Fruit fly (Drosophila melanogaster) whole organism, embryonic: Measurements from ENCODE around the gene FucTC.

Experiments used
- Adf1 ChIP-seq: fragments of 200-800 bp; sonication (Bioruptor generic); IDR thresholded peaks from 2 replicates; pipeline ENCODE4 v1.3.6; 2022; ENCODE audit warnings: missing biosample characterization, missing genetic modification characterization
- Atf6 ChIP-seq: fragments of 200-800 bp; sonication (Bioruptor generic); IDR thresholded peaks from 2 replicates; pipeline ENCODE4 v1.3.6; 2022; ENCODE audit warnings: missing biosample characterization, missing genetic modification characterization
- Awh ChIP-seq: fragments of 200-800 bp; sonication (Bioruptor generic); IDR thresholded peaks from 2 replicates; pipeline ENCODE4, ENCODE4 v1.3.6; 2022; ENCODE audit warnings: missing biosample characterization, missing genetic modification characterization
- B-H1 ChIP-seq: fragments of 200-800 bp; sonication (Bioruptor generic); IDR thresholded peaks from 3 replicates; pipeline ENCODE4 v1.3.6; 2022; ENCODE audit warnings: missing biosample characterization, missing genetic modification characterization
- Bgb ChIP-seq: fragments of 200-800 bp; sonication (Bioruptor generic); IDR thresholded peaks from 2 replicates; pipeline ENCODE4 v1.3.6; 2022; ENCODE audit warnings: missing biosample characterization, missing genetic modification characterization; ENCODE audit not compliant: partially characterized antibody
- CG10209 ChIP-seq: fragments of 200-800 bp; sonication (Bioruptor generic); optimal IDR thresholded peaks from 3 replicates; lab custom pipeline; 2017; ENCODE audit warnings: missing biosample characterization, mild to moderate bottlenecking, missing genetic modification characterization, missing genetic modification reagents
- CG10321 ChIP-seq: fragments of 200-800 bp; sonication (Bioruptor generic); IDR thresholded peaks from 2 replicates; pipeline ENCODE4 v1.3.6; 2022; ENCODE audit warnings: missing biosample characterization, missing genetic modification characterization
- CG14667 ChIP-seq: fragments of 200-800 bp; sonication (Bioruptor generic); IDR thresholded peaks from 2 replicates; pipeline ENCODE4 v1.3.6; 2022; ENCODE audit warnings: missing biosample characterization, missing genetic modification characterization
- CG15514 ChIP-seq: fragments of 200-800 bp; sonication (Bioruptor generic); optimal IDR thresholded peaks from 3 replicates; lab custom pipeline; 2017; ENCODE audit warnings: missing biosample characterization, missing genetic modification characterization, mild to moderate bottlenecking, moderate library complexity, missing genetic modification reagents
- CG1603 ChIP-seq: fragments of 200-800 bp; sonication (Bioruptor generic); optimal IDR thresholded peaks from 2 replicates; lab custom pipeline; 2019; ENCODE audit warnings: missing biosample characterization, mild to moderate bottlenecking, missing genetic modification characterization, moderate library complexity
- CG18764 ChIP-seq: fragments of 200-800 bp; sonication (Bioruptor generic); optimal IDR thresholded peaks from 3 replicates; lab custom pipeline; 2016; ENCODE audit warnings: missing biosample characterization, missing genetic modification characterization
- CG2875 ChIP-seq: fragments of 200-800 bp; sonication (Bioruptor generic); optimal IDR thresholded peaks from 2 replicates; lab custom pipeline; 2017; ENCODE audit warnings: missing biosample characterization, mild to moderate bottlenecking, missing genetic modification characterization, missing genetic modification reagents
- CG3065 ChIP-seq: fragments of 200-800 bp; sonication (Bioruptor generic); optimal IDR thresholded peaks from 2 replicates; lab custom pipeline; 2016; ENCODE audit warnings: missing biosample characterization, missing genetic modification characterization
- CG34422 ChIP-seq: fragments of 200-800 bp; sonication (Bioruptor generic); IDR thresholded peaks from 3 replicates; pipeline ENCODE4 v1.3.6; 2022; ENCODE audit warnings: missing biosample characterization, missing genetic modification characterization
- CG3726 ChIP-seq: fragments of 200-800 bp; sonication (Bioruptor generic); IDR thresholded peaks from 3 replicates; pipeline ENCODE4, ENCODE4 v1.3.6; 2022; ENCODE audit warnings: missing biosample characterization, missing genetic modification characterization
- CG43689 ChIP-seq: fragments of 200-800 bp; sonication (Bioruptor generic); IDR thresholded peaks from 2 replicates; pipeline ENCODE4 v1.3.6; 2022; ENCODE audit warnings: missing biosample characterization, missing genetic modification characterization
- CG6254 ChIP-seq: fragments of 200-800 bp; sonication (Bioruptor generic); optimal IDR thresholded peaks from 3 replicates; lab custom pipeline; 2017; ENCODE audit warnings: mild to moderate bottlenecking, missing biosample characterization, missing genetic modification reagents, missing genetic modification characterization
- CG8290 ChIP-seq, 3 experiments: fragments of 200-800 bp; sonication (Bioruptor generic); optimal IDR thresholded peaks; 2 replicates each; lab custom pipeline; 2016 to 2019; ENCODE audit warnings: missing biosample characterization in 3 of 3, missing genetic modification characterization in 3 of 3, mild to moderate bottlenecking in 2 of 3, moderate library complexity in 1 of 3
- CG8944 ChIP-seq: fragments of 200-800 bp; sonication (Bioruptor generic); optimal IDR thresholded peaks from 3 replicates; lab custom pipeline; 2016; ENCODE audit warnings: missing biosample characterization, missing genetic modification characterization
- CG9727 ChIP-seq: fragments of 200-800 bp; sonication (Bioruptor generic); optimal IDR thresholded peaks from 3 replicates; lab custom pipeline; 2017; ENCODE audit warnings: missing biosample characterization, mild to moderate bottlenecking, missing genetic modification characterization
- CkIIα-i1 ChIP-seq: fragments of 200-800 bp; sonication (Bioruptor generic); IDR thresholded peaks from 2 replicates; pipeline ENCODE4 v1.3.6; 2022; ENCODE audit warnings: missing biosample characterization, missing genetic modification characterization
- D19A ChIP-seq: fragments of 200-800 bp; optimal IDR thresholded peaks from 3 replicates; lab custom pipeline; 2019; ENCODE audit warnings: missing biosample characterization, mild to moderate bottlenecking, missing genetic modification characterization, moderate library complexity
- Dp ChIP-seq: fragments of 200-800 bp; sonication (Bioruptor generic); optimal IDR thresholded peaks from 2 replicates; lab custom pipeline; 2018; ENCODE audit warnings: missing biosample characterization, mild to moderate bottlenecking, missing genetic modification characterization, moderate library complexity
- GATAe ChIP-seq: fragments of 200-800 bp; sonication (Bioruptor generic); conservative IDR thresholded peaks from 2 replicates; pipeline ENCODE4 v1.3.6; 2022; ENCODE audit warnings: missing biosample characterization, missing genetic modification characterization
- HmgD ChIP-seq: fragments of 200-800 bp; sonication (Bioruptor generic); optimal IDR thresholded peaks from 3 replicates; lab custom pipeline; 2016; ENCODE audit warnings: missing biosample characterization, missing genetic modification characterization
- Hr39 ChIP-seq: fragments of >200 bp; optimal IDR thresholded peaks from 2 replicates; lab custom pipeline; 2017
- Kr ChIP-seq: fragments of 200-800 bp; sonication (Bioruptor generic); optimal IDR thresholded peaks from 2 replicates; lab custom pipeline; 2017; ENCODE audit warnings: missing biosample characterization, mild to moderate bottlenecking, missing genetic modification characterization
- NfI ChIP-seq: fragments of 200-800 bp; sonication (Bioruptor generic); optimal IDR thresholded peaks from 3 replicates; lab custom pipeline; 2018; ENCODE audit warnings: missing biosample characterization, mild to moderate bottlenecking, missing genetic modification characterization, moderate library complexity
- Ptx1 ChIP-seq: fragments of 200-800 bp; sonication (Bioruptor generic); IDR thresholded peaks from 2 replicates; pipeline ENCODE4 v1.3.6; 2022; ENCODE audit warnings: missing biosample characterization, missing genetic modification characterization
- Rx ChIP-seq: fragments of 200-800 bp; sonication (Bioruptor generic); IDR thresholded peaks from 2 replicates; pipeline ENCODE4 v1.3.6; 2022; ENCODE audit warnings: missing biosample characterization, missing genetic modification characterization
- Sox100B ChIP-seq: fragments of 200-800 bp; sonication (Bioruptor generic); optimal IDR thresholded peaks from 3 replicates; lab custom pipeline; 2018; ENCODE audit warnings: missing biosample characterization, mild to moderate bottlenecking, missing genetic modification characterization
- Sry-β ChIP-seq: fragments of 200-800 bp; sonication (Bioruptor generic); optimal IDR thresholded peaks from 2 replicates; lab custom pipeline; 2018; ENCODE audit warnings: missing biosample characterization, mild to moderate bottlenecking, missing genetic modification characterization, moderate library complexity
- Vsx1 ChIP-seq: fragments of 200-800 bp; sonication (Bioruptor generic); optimal IDR thresholded peaks from 2 replicates; lab custom pipeline; 2017; ENCODE audit warnings: missing biosample characterization, mild to moderate bottlenecking, missing genetic modification characterization, missing genetic modification reagents
- amos ChIP-seq: fragments of 200-800 bp; sonication (Bioruptor generic); IDR thresholded peaks from 2 replicates; pipeline ENCODE4 v1.3.6; 2022; ENCODE audit warnings: missing biosample characterization, missing genetic modification characterization; ENCODE audit not compliant: partially characterized antibody
- ase ChIP-seq: fragments of 200-800 bp; sonication (Bioruptor generic); IDR thresholded peaks from 3 replicates; pipeline ENCODE4 v1.3.6; 2022; ENCODE audit warnings: missing biosample characterization, missing genetic modification characterization
- bbx ChIP-seq: fragments of 200-800 bp; sonication (Bioruptor generic); IDR thresholded peaks from 2 replicates; pipeline ENCODE4 v1.3.6; 2022; ENCODE audit warnings: missing biosample characterization, missing genetic modification characterization; ENCODE audit not compliant: partially characterized antibody
- da ChIP-seq: fragments of 200-800 bp; sonication (Bioruptor generic); optimal IDR thresholded peaks from 2 replicates; lab custom pipeline; 2016; ENCODE audit warnings: missing biosample characterization, missing genetic modification characterization
- dpn ChIP-seq, 2 experiments: fragments of 200-800 bp; sonication (Bioruptor generic); optimal IDR thresholded peaks; 3 replicates each; lab custom pipeline; 2016; ENCODE audit warnings: missing biosample characterization in 2 of 2, missing genetic modification characterization in 2 of 2
- lab ChIP-seq: fragments of 200-800 bp; sonication (Bioruptor generic); optimal IDR thresholded peaks from 3 replicates; lab custom pipeline; 2017; ENCODE audit warnings: missing biosample characterization, missing genetic modification characterization, mild to moderate bottlenecking, moderate library complexity, missing genetic modification reagents
- lola ChIP-seq, 3 experiments: fragments of >200 bp in 2 of 3; fragments of 200-800 bp in 1 of 3; sonication (Bioruptor generic) in 1 of 3; optimal IDR thresholded peaks; 2 replicates each; lab custom pipeline; 2017 to 2019; ENCODE audit warnings: missing biosample characterization in 3 of 3, missing genetic modification characterization in 3 of 3, mild to moderate bottlenecking in 1 of 3, moderate library complexity in 1 of 3
- mam ChIP-seq: fragments of 200-800 bp; sonication (Bioruptor generic); optimal IDR thresholded peaks from 3 replicates; lab custom pipeline; 2016; ENCODE audit warnings: missing biosample characterization, missing genetic modification characterization
- ro ChIP-seq: fragments of 200-800 bp; sonication (Bioruptor generic); IDR thresholded peaks from 2 replicates; pipeline ENCODE4 v1.3.6; 2022; ENCODE audit warnings: missing biosample characterization, missing genetic modification characterization
- row ChIP-seq: fragments of 200-800 bp; sonication (Bioruptor generic); IDR thresholded peaks from 3 replicates; pipeline ENCODE4 v1.3.6; 2022; ENCODE audit warnings: missing biosample characterization, missing genetic modification characterization
- salm ChIP-seq: fragments of 200-800 bp; sonication (Bioruptor generic); optimal IDR thresholded peaks from 2 replicates; lab custom pipeline; 2018; ENCODE audit warnings: missing biosample characterization, mild to moderate bottlenecking, missing genetic modification characterization
- slbo ChIP-seq: fragments of 200-800 bp; sonication (Bioruptor generic); IDR thresholded peaks from 2 replicates; pipeline ENCODE4 v1.3.6; 2022; ENCODE audit warnings: missing biosample characterization, missing genetic modification characterization
- wdn ChIP-seq: fragments of 200-800 bp; sonication (Bioruptor generic); IDR thresholded peaks from 2 replicates; pipeline ENCODE4 v1.3.6; 2022; ENCODE audit warnings: missing biosample characterization, missing genetic modification characterization
- wek ChIP-seq: fragments of 200-800 bp; sonication (Bioruptor generic); optimal IDR thresholded peaks from 3 replicates; lab custom pipeline; 2018; ENCODE audit warnings: missing biosample characterization, mild to moderate bottlenecking, missing genetic modification characterization, moderate library complexity

Gene FucTC

DNA sequence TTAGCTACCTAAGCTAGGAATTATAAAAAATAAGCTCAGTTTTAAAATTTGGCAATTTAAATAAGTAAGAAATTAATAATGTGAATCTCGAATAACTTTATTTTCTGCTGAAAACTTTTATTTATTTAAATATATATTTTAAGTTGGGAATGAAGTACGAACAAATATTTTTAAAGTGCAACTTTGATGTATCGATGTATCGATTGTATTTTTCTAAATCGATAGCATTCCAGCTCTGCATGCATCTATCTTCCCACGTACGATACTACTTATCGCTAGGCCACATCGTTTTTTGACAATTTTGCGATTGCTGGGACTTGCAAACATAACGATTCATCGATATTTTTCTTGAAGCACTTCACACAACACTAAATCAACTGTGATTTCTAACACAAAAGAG lies 3.7 kb downstream of the FucTC start (continued):
- TF ChIP-seq Bgb, result peak; percentile 98
- peak; percentile 98 for TF ChIP-seq bbx
- TF ChIP-seq dpn (GFP tag; optimal IDR thresholded peaks at IDR 0.05; lab: Kevin White, UChicago), result no peak
- TF ChIP-seq amos (GFP tag; lab: Robert Waterston, UW), result peak; percentile 98
- peak; percentile 61 for TF ChIP-seq CG1603 (tag; lab: Kevin White, UChicago)
- TF ChIP-seq CG9727, result peak; percentile 36

DNA sequence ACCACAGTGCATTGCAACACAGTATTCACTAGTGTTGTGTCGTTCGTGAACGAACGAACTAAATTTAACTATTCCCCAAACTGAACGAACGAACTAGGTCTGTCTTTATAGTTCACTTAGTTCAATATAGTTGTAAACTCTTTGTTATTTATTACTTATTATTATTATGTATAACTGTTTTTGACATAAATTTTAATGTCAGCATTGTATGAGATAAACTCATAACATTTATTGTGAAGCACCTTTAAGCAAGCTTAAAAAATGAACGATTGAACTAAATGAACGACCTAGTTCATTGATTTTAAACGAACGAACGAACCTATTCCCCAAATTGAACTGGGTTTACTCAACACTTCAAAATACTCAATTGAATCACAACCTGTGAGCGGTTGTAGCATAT lies 4.2 kb downstream of the FucTC start:
- TF ChIP-seq CG8944 (no peak), CG10209 (GFP tag; lab: Kevin White, UChicago) (no peak), row (peak; percentile 53; the same call in 2 of the 3 replicates), D19A (tag; lab: Kevin White, UChicago) (no peak), Atf6 (no peak), Vsx1 (GFP tag; lab: Kevin White, UChicago) (no peak), CG34422 (GFP tag; lab: Robert Waterston, UW) (no peak), slbo (GFP tag; lab: Robert Waterston, UW) (0 out of 2 replicates have a peak, but pooled peaks have one; percentile 28), lola (GFP tag; optimal IDR thresholded peaks at IDR 0.05; lab: Kevin White, UChicago) (no peak), CG15514 (GFP tag; lab: Kevin White, UChicago) (peak; percentile 98), CG43689 (GFP tag; lab: Robert Waterston, UW) (no peak), ase (no peak), CG3726 (GFP tag; lab: Robert Waterston, UW) (no peak), CG18764 (no peak), Rx (GFP tag; lab: Robert Waterston, UW) (no peak), Sry-β (GFP tag; lab: Kevin White, UChicago) (peak; percentile 65)

DNA sequence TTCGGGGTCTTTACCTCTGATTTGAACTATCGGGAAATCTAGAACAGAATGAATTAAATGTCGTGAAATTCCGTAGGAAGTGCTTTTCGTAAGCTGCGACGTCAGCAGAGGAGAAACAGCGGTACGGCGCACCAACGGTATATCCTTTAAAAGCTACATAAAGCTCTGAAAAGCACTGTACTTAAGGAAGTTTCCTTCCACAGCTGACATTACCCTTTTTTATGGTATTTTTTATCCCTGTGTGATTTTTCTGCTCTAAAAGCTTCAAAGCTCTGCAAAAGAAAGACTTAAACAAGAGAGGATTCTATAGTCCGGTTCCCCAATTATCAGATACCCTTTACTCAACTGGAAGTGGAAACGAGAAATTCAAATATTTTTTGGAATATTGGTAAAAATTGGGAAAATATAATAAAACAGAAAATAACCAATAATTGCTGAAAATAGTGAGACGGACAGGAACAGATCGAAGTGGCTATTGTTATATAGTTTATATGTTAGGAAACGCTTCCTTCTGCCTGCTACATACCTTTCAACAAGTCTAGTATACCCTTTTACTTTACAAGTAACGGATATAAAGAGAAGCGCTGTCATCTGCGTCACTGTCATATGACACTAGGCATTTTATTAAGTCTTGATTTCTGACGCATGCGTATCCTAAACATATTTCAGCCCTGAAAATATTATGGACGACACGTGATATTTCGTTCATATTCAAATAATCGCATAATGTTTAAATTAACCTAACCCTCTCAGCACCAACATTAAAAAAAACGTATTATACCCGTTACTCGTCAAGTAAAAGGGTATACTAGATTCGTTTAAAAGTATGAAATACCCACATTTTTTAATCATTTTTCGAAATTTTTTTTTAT lies 6.3 kb downstream of the FucTC start, which contains the start of the genes stnA and stnB:
TSS of gene stnA (minus strand) at position 51 of the 872 bp plus-strand sequence.
TSS of gene stnB (minus strand) at position 51 of the 872 bp plus-strand sequence.
- TF ChIP-seq CG2875 (GFP tag; lab: Kevin White, UChicago) (no peak), B-H1 (no peak), mam (peak; percentile 19), ro (GFP tag; lab: Robert Waterston, UW) (no peak), CG18764 (no peak), CG6254 (no peak), Kr (GFP tag; lab: Kevin White, UChicago) (no peak), CG3065 (GFP tag; lab: Kevin White, UChicago) (no peak), wdn (GFP tag; lab: Robert Waterston, UW) (no peak), Awh (GFP tag; lab: Robert Waterston, UW) (no peak), Sox100B (GFP tag; lab: Kevin White, UChicago) (peak; percentile 14), CG10321 (GFP tag; lab: Robert Waterston, UW) (no peak), CG8290 (GFP tag; optimal IDR thresholded peaks at IDR 0.05; lab: Kevin White, UChicago) (no peak), CG8290 (tag; optimal IDR thresholded peaks at IDR 0.05; lab: Kevin White, UChicago) (no peak), NfI (GFP tag; lab: Kevin White, UChicago) (peak; percentile 28), lab (GFP tag; lab: Kevin White, UChicago) (peak; percentile 57), CG14667 (GFP tag; lab: Robert Waterston, UW) (0 out of 2 replicates have a peak, but pooled peaks have one; percentile 9), wek (GFP tag; lab: Kevin White, UChicago) (no peak), CkIIα-i1 (GFP tag; lab: Robert Waterston, UW) (no peak), HmgD (GFP tag; lab: Kevin White, UChicago) (no peak), Hr39 (no peak), salm (tag; lab: Kevin White, UChicago) (no peak), Adf1 (GFP tag; lab: Robert Waterston, UW) (peak; percentile 40; the same call in 1 of the 2 replicates), da (GFP tag; lab: Kevin White, UChicago) (no peak), Ptx1 (peak; percentile 46), Dp (GFP tag; lab: Kevin White, UChicago) (no peak), GATAe (no peak)
